Fruit fly (Drosophila melanogaster) whole organism, pupa: ENCODE measurements around the gene Toll-9.

Experiments
- CG10348 ChIP-seq: fragments of 200-800 bp; sonication (Bioruptor generic); IDR thresholded peaks from 2 replicates; pipeline ENCODE4 v1.3.6; 2022; ENCODE audit warnings: missing biosample characterization, missing genetic modification characterization
- CG12605 ChIP-seq: fragments of 200-800 bp; sonication (Bioruptor generic); IDR thresholded peaks from 2 replicates; pipeline ENCODE4 v1.3.6; 2022; ENCODE audit warnings: missing biosample characterization, missing genetic modification characterization
- CG13204 ChIP-seq: fragments of 200-800 bp; sonication (Bioruptor generic); optimal IDR thresholded peaks from 2 replicates; lab custom pipeline; 2018; ENCODE audit warnings: missing biosample characterization, mild to moderate bottlenecking, missing genetic modification characterization, moderate library complexity
- CG14655 ChIP-seq: fragments of 200-800 bp; sonication (Bioruptor generic); optimal IDR thresholded peaks from 3 replicates; lab custom pipeline; 2017; ENCODE audit warnings: mild to moderate bottlenecking, missing biosample characterization, missing genetic modification reagents, missing genetic modification characterization
- CG15710 ChIP-seq: fragments of 200-800 bp; sonication (Bioruptor generic); optimal IDR thresholded peaks from 2 replicates; lab custom pipeline; 2018; ENCODE audit warnings: missing biosample characterization, mild to moderate bottlenecking, missing genetic modification characterization, moderate library complexity
- CG17806 ChIP-seq: fragments of 200-800 bp; sonication (Bioruptor generic); optimal IDR thresholded peaks from 2 replicates; lab custom pipeline; 2018; ENCODE audit warnings: missing biosample characterization, mild to moderate bottlenecking, missing genetic modification characterization, moderate library complexity
- CG32121 ChIP-seq: fragments of 200-800 bp; sonication (Bioruptor generic); IDR thresholded peaks from 2 replicates; pipeline ENCODE4 v1.3.6; 2022; ENCODE audit warnings: missing biosample characterization, missing genetic modification characterization
- CG34367 ChIP-seq: fragments of 200-800 bp; sonication (Bioruptor generic); optimal IDR thresholded peaks from 2 replicates; lab custom pipeline; 2018; ENCODE audit warnings: missing biosample characterization, mild to moderate bottlenecking, missing genetic modification characterization
- CG4496 ChIP-seq: fragments of 200-800 bp; sonication (Bioruptor generic); IDR thresholded peaks from 3 replicates; pipeline ENCODE4 v1.3.6; 2022; ENCODE audit warnings: missing biosample characterization, missing genetic modification characterization
- CG8159 ChIP-seq: fragments of 200-800 bp; sonication (Bioruptor generic); optimal IDR thresholded peaks from 3 replicates; lab custom pipeline; 2018; ENCODE audit warnings: missing biosample characterization, mild to moderate bottlenecking, missing genetic modification characterization, moderate library complexity
- CG8301 ChIP-seq: fragments of 200-800 bp; sonication (Bioruptor generic); optimal IDR thresholded peaks from 2 replicates; lab custom pipeline; 2018; ENCODE audit warnings: missing biosample characterization, mild to moderate bottlenecking, missing genetic modification characterization
- CG9948 ChIP-seq: fragments of 200-800 bp; sonication (Bioruptor generic); optimal IDR thresholded peaks from 2 replicates; lab custom pipeline; 2018; ENCODE audit warnings: missing biosample characterization, mild to moderate bottlenecking, missing genetic modification characterization, moderate library complexity
- D1 ChIP-seq: fragments of 200-800 bp; sonication (Bioruptor generic); optimal IDR thresholded peaks from 2 replicates; lab custom pipeline; 2018; ENCODE audit warnings: missing biosample characterization, mild to moderate bottlenecking, missing genetic modification characterization, moderate library complexity
- EcR ChIP-seq: fragments of 200-800 bp; sonication (Bioruptor generic); optimal IDR thresholded peaks from 3 replicates; lab custom pipeline; 2019; ENCODE audit warnings: missing biosample characterization, missing genetic modification characterization, mild to moderate bottlenecking, moderate library complexity, missing genetic modification reagents
- Ets98B ChIP-seq: fragments of 200-800 bp; sonication (Bioruptor generic); IDR thresholded peaks from 2 replicates; pipeline ENCODE4 v1.3.6; 2022; ENCODE audit warnings: missing biosample characterization, missing genetic modification characterization
- Pif1A ChIP-seq: fragments of 200-800 bp; sonication (Bioruptor generic); optimal IDR thresholded peaks from 3 replicates; lab custom pipeline; 2016; ENCODE audit warnings: missing biosample characterization, missing genetic modification characterization
- Pif1B ChIP-seq: fragments of 200-800 bp; sonication (Bioruptor generic); optimal IDR thresholded peaks from 3 replicates; lab custom pipeline; 2016; ENCODE audit warnings: missing biosample characterization, missing genetic modification characterization
- Snoo ChIP-seq: fragments of 200-800 bp; sonication (Bioruptor generic); optimal IDR thresholded peaks from 3 replicates; lab custom pipeline; 2017; ENCODE audit warnings: missing biosample characterization, mild to moderate bottlenecking, missing genetic modification characterization, inconsistent platforms
- fd96Ca ChIP-seq: fragments of 200-800 bp; sonication (Bioruptor generic); IDR thresholded peaks from 3 replicates; pipeline ENCODE4 v1.3.6; 2022; ENCODE audit warnings: missing biosample characterization, missing genetic modification characterization
- gl ChIP-seq: fragments of 200-800 bp; sonication (Bioruptor generic); optimal IDR thresholded peaks from 2 replicates; lab custom pipeline; 2018; ENCODE audit warnings: missing biosample characterization, mild to moderate bottlenecking, missing genetic modification characterization
- rn ChIP-seq: fragments of 200-800 bp; sonication (Bioruptor generic); IDR thresholded peaks from 2 replicates; pipeline ENCODE4 v1.3.6; 2022; ENCODE audit warnings: missing biosample characterization, missing genetic modification characterization

Gene Toll-9

DNA sequence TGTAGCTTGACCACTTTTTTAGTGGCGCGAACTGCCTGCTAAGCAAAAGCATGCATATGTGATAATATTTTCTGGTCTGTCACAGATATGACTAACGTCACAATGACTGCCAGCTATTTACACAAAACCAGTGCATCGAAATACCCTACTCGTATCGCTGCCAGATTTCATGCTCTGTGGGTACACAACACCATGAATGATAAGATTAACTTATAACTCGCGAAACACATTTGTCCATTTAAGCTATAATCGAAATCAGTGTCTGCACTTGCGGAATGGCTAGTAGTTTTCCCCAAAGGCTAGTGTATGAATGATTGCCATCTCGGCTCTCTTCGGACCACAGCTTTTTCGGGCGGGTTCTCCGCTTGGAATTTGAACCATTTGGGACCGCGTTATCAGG, 18.9 kb upstream of the Toll-9 start:
- TF ChIP-seq CG12605 (GFP tag; lab: Robert Waterston, UW): no peak
- TF ChIP-seq EcR (GFP tag; lab: Kevin White, UChicago): peak; percentile 15

DNA sequence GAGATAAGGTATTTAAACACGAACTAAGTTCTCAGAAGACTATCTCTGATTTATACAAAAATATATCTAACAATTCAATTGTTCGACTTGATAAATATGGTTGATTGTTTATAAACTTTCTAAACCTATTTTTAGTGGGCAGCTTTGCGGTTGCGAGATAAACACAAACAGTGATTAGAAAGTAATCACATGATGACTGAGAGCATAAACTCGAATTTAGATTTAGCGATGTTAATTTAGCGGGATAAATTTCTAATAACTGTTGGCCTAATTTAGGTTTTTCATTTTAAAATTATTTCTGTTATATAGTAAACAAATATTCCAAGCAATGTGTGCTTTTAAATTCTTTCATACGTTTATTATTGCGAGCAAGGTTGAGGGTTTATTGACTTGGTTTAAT, 18.5 kb upstream of the Toll-9 start:
- TF ChIP-seq D1 (no peak), CG13204 (GFP tag; lab: Kevin White, UChicago) (no peak), Pif1A (no peak), CG15710 (tag; lab: Kevin White, UChicago) (no peak), fd96Ca (GFP tag; lab: Robert Waterston, UW) (no peak), CG14655 (no peak), CG8159 (tag; lab: Kevin White, UChicago) (no peak), CG8301 (no peak), CG32121 (GFP tag; lab: Robert Waterston, UW) (no peak), Pif1B (GFP tag; lab: Kevin White, UChicago) (no peak), CG17806 (tag; lab: Kevin White, UChicago) (no peak), rn (no peak), Snoo (tag; lab: Kevin White, UChicago) (no peak), CG12605 (GFP tag; lab: Robert Waterston, UW) (no peak), EcR (GFP tag; lab: Kevin White, UChicago) (no peak), Ets98B (GFP tag; lab: Robert Waterston, UW) (no peak), gl (tag; lab: Kevin White, UChicago) (no peak), CG10348 (GFP tag; lab: Robert Waterston, UW) (no peak)

DNA sequence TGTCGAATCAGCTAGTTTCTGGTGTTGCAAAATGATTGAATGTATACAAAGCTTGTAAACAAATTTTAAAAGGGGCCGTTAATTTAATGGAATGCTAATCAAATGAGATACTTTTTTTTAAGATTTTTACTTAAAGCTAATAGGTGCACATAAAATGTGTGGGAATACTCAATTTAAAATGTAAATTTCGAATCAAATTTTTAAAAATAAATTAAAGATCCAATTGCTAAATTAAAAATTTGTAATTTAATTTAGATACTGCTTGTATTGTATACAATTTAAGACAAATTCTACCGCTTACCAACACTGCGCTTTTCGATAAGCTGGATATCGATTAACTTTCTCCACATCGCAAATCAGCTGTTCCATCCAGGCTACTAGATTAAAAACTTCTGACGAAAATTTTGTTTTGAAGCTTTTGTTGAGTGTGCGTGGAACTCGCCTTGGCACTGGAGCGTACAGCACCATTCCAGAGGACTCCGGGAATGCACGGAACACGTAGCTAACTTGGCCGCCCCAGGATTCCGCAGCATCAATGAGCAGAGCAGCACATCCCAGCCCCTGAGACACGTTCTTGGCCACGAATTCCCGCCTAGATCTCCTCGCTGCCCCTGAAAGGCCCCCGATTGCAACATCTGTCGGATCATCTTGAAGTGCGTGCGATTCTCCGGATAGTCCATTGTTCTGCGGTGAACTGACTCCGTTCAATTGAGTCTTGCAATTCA, 17.7 kb upstream of the Toll-9 start, which contains the start of the genes CG5498 and fbl:
Gene CG5498 (minus strand): TSS at position 24 of the 725 bp plus-strand sequence.
Gene fbl (plus strand): TSS at position 344 of the 725 bp plus-strand sequence.
- TF ChIP-seq CG8159 (tag; lab: Kevin White, UChicago) (peak; percentile 75), CG10348 (GFP tag; lab: Robert Waterston, UW) (no peak), CG8301 (peak; percentile 59), CG4496 (GFP tag; lab: Robert Waterston, UW) (0 out of 3 replicates have a peak, but pooled peaks have one; percentile 55), CG12605 (GFP tag; lab: Robert Waterston, UW) (no peak), gl (tag; lab: Kevin White, UChicago) (no peak), D1 (peak; percentile 68), CG14655 (no peak), CG34367 (tag; lab: Kevin White, UChicago) (peak; percentile 36), EcR (GFP tag; lab: Kevin White, UChicago) (no peak), Pif1B (GFP tag; lab: Kevin White, UChicago) (peak; percentile 5), Snoo (tag; lab: Kevin White, UChicago) (peak; percentile 64), CG15710 (tag; lab: Kevin White, UChicago) (peak; percentile 69), rn (no peak), CG32121 (GFP tag; lab: Robert Waterston, UW) (peak; percentile 49; the same call in 1 of the 2 replicates), Pif1A (no peak), CG13204 (GFP tag; lab: Kevin White, UChicago) (no peak), fd96Ca (GFP tag; lab: Robert Waterston, UW) (no peak), Ets98B (GFP tag; lab: Robert Waterston, UW) (no peak), CG9948 (tag; lab: Kevin White, UChicago) (peak; percentile 61), CG17806 (tag; lab: Kevin White, UChicago) (peak; percentile 57)
- TF ChIP-seq, all 21 proteins: peak for 11

DNA sequence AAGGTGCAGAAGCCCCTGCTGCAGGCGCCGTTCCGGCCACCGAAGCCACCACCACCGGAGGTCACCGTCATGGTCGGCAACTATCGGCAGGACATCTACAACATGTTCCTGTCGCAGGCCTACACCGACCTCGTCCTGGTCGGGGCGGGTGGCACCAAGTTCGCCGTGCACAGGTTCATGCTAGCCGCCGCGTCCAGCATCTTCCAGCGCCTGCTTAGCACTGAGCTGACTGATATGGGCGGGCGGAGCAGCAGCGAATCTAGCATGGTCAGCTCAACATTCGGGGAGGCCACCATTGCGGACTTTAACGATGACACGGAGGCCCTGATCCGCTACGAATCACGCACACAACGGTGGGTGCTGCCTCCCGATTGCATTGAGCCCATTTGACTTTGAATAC, 13.0 kb upstream of the Toll-9 start:
- no peak for TF ChIP-seq CG8301
- no peak for TF ChIP-seq Snoo (tag; lab: Kevin White, UChicago)
- TF ChIP-seq CG9948 (tag; lab: Kevin White, UChicago): no peak
- TF ChIP-seq CG10348 (GFP tag; lab: Robert Waterston, UW): no peak
- TF ChIP-seq CG34367 (tag; lab: Kevin White, UChicago): no peak
- TF ChIP-seq Pif1A: no peak
- TF ChIP-seq fd96Ca (GFP tag; lab: Robert Waterston, UW): no peak
- TF ChIP-seq CG4496 (GFP tag; lab: Robert Waterston, UW): no peak
- no peak for TF ChIP-seq CG8159 (tag; lab: Kevin White, UChicago)
- no peak for TF ChIP-seq CG32121 (GFP tag; lab: Robert Waterston, UW)
- no peak for TF ChIP-seq CG14655
- TF ChIP-seq CG15710 (tag; lab: Kevin White, UChicago): no peak
- no peak for TF ChIP-seq CG13204 (GFP tag; lab: Kevin White, UChicago)
- TF ChIP-seq Ets98B (GFP tag; lab: Robert Waterston, UW): no peak
- no peak for TF ChIP-seq CG12605 (GFP tag; lab: Robert Waterston, UW)
- TF ChIP-seq, all 21 proteins: peak for 0

DNA sequence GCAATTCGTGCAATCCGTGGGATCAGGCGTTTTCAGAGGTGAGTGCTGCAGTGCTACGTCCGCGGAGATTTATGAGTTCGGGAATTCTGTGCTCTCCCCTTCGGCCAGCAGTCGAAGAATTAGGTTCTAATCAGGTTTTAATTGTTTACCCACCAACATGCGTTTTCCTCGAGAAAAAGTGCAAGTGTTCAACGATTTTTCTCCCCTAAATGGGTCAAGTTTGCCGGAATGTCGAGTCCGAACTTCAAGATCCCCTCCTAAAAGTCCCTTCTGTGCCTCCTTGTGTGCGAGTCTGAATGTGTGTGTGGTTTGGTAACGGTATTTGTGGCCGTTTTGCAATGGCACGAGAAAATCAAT, 10.0 kb upstream of the Toll-9 start:
- no peak for TF ChIP-seq CG13204 (GFP tag; lab: Kevin White, UChicago)
- TF ChIP-seq EcR (GFP tag; lab: Kevin White, UChicago): peak; percentile 12
- TF ChIP-seq CG8301: no peak
- TF ChIP-seq D1: no peak
- no peak for TF ChIP-seq rn
- TF ChIP-seq CG9948 (tag; lab: Kevin White, UChicago): no peak
- TF ChIP-seq CG15710 (tag; lab: Kevin White, UChicago): no peak
- no peak for TF ChIP-seq CG34367 (tag; lab: Kevin White, UChicago)
